Comparison of ENCODE assay signal across 1 fruit fly cellular context in genomic region chr3R:19014742-19015422, dm6.
TF ChIP-seq lines count a peak whose summit lies in the region.

No protein-coding gene starts in this region.

TF ChIP-seq in whole organism, embryonic, 481 proteins besides CTCF, POLR2A, EP300 and RAD21 (continued from another document and continues in another):
- no peak for TF ChIP-seq dan (GFP tag; IDR thresholded peaks at IDR 0.05; lab: Robert Waterston, UW)
- no peak for TF ChIP-seq al (GFP tag; IDR thresholded peaks at IDR 0.05; lab: Robert Waterston, UW)
- TF ChIP-seq HmgZ (tag; optimal IDR thresholded peaks at IDR 0.05; lab: Kevin White, UChicago) = no peak
- TF ChIP-seq psq (GFP tag; optimal IDR thresholded peaks at IDR 0.05; lab: Kevin White, UChicago) = no peak
- TF ChIP-seq CG33557 (GFP tag; optimal IDR thresholded peaks at IDR 0.05; lab: Kevin White, UChicago) = no peak
- TF ChIP-seq ATbp (GFP tag; optimal IDR thresholded peaks at IDR 0.05; lab: Kevin White, UChicago) = peak; percentile 70
- no peak for TF ChIP-seq nerfin-2 (GFP tag; IDR thresholded peaks at IDR 0.05; lab: Robert Waterston, UW; ENCODE audit: partially characterized antibody)
- TF ChIP-seq Hsf (GFP tag; optimal IDR thresholded peaks at IDR 0.05; lab: Kevin White, UChicago) = no peak
- no peak for TF ChIP-seq usp (GFP tag; optimal IDR thresholded peaks at IDR 0.05; lab: Kevin White, UChicago)
- no peak for TF ChIP-seq ssp (GFP tag; IDR thresholded peaks at IDR 0.05; lab: Robert Waterston, UW)
- no peak for TF ChIP-seq CHES-1-like (GFP tag; optimal IDR thresholded peaks at IDR 0.05; lab: Kevin White, UChicago)
- TF ChIP-seq CG10462 (GFP tag; optimal IDR thresholded peaks at IDR 0.05; lab: Kevin White, UChicago) = no peak
- TF ChIP-seq Antp (GFP tag; optimal IDR thresholded peaks at IDR 0.05; lab: Kevin White, UChicago) = no peak
- TF ChIP-seq Dad (GFP tag; optimal IDR thresholded peaks at IDR 0.05; lab: Kevin White, UChicago) = no peak
- peak; percentile 64 for TF ChIP-seq CG8388 (GFP tag; optimal IDR thresholded peaks at IDR 0.05; lab: Kevin White, UChicago)
- TF ChIP-seq Usf (GFP tag; optimal IDR thresholded peaks at IDR 0.05; lab: Kevin White, UChicago) = no peak
- TF ChIP-seq insv (GFP tag; optimal IDR thresholded peaks at IDR 0.05; lab: Kevin White, UChicago) = no peak
- no peak; the same call in 2 of the 3 replicates for TF ChIP-seq CG14050 (GFP tag; IDR thresholded peaks at IDR 0.05; lab: Robert Waterston, UW)
- no peak for TF ChIP-seq C15 (GFP tag; IDR thresholded peaks at IDR 0.05; lab: Robert Waterston, UW)
- TF ChIP-seq ind (GFP tag; optimal IDR thresholded peaks at IDR 0.05; lab: Kevin White, UChicago) = no peak
- TF ChIP-seq CG6689 (GFP tag; IDR thresholded peaks at IDR 0.05; lab: Robert Waterston, UW) = peak; percentile 65; the same call in 1 of the 2 replicates
- peak; percentile 2 for TF ChIP-seq CG5245 (GFP tag; optimal IDR thresholded peaks at IDR 0.05; lab: Kevin White, UChicago)
- peak; percentile 45; the same call in 1 of the 3 replicates for TF ChIP-seq dysf (GFP tag; IDR thresholded peaks at IDR 0.05; lab: Robert Waterston, UW)
- no peak for TF ChIP-seq CG7987 (GFP tag; optimal IDR thresholded peaks at IDR 0.05; lab: Kevin White, UChicago)
- TF ChIP-seq rib (GFP tag; IDR thresholded peaks at IDR 0.05; lab: Robert Waterston, UW) = no peak
- peak; percentile 22 for TF ChIP-seq CG15269 (tag; optimal IDR thresholded peaks at IDR 0.05; lab: Kevin White, UChicago)
- TF ChIP-seq CG3995 (GFP tag; optimal IDR thresholded peaks at IDR 0.05; lab: Kevin White, UChicago) = no peak
- TF ChIP-seq hth (optimal IDR thresholded peaks at IDR 0.05; lab: Kevin White, UChicago) = no peak
- peak; percentile 15 for TF ChIP-seq CG7556 (GFP tag; optimal IDR thresholded peaks at IDR 0.05; lab: Kevin White, UChicago)
- no peak for TF ChIP-seq MTF-1 (GFP tag; optimal IDR thresholded peaks at IDR 0.05; lab: Kevin White, UChicago; ENCODE audit: borderline replicate concordance)
- TF ChIP-seq sens-2 (GFP tag; IDR thresholded peaks at IDR 0.05; lab: Robert Waterston, UW) = no peak
- TF ChIP-seq wor (GFP tag; IDR thresholded peaks at IDR 0.05; lab: Robert Waterston, UW) = no peak
- no peak for TF ChIP-seq CG13296 (GFP tag; optimal IDR thresholded peaks at IDR 0.05; lab: Kevin White, UChicago)
- 0 out of 2 replicates have a peak, but pooled peaks have one; percentile 23 for TF ChIP-seq Awh (GFP tag; IDR thresholded peaks at IDR 0.05; lab: Robert Waterston, UW)
- TF ChIP-seq Dll (GFP tag; IDR thresholded peaks at IDR 0.05; lab: Robert Waterston, UW; ENCODE audit: partially characterized antibody) = no peak
- TF ChIP-seq her (GFP tag; optimal IDR thresholded peaks at IDR 0.05; lab: Kevin White, UChicago) = no peak
- TF ChIP-seq CG12236 (GFP tag; optimal IDR thresholded peaks at IDR 0.05; lab: Kevin White, UChicago) = no peak
- 0 out of 3 replicates have a peak, but pooled peaks have one; percentile 26 for TF ChIP-seq B-H1 (GFP tag; IDR thresholded peaks at IDR 0.05; lab: Robert Waterston, UW)
- TF ChIP-seq CG8089 (GFP tag; optimal IDR thresholded peaks at IDR 0.05; lab: Kevin White, UChicago) = no peak
- no peak for TF ChIP-seq CG14965 (GFP tag; optimal IDR thresholded peaks at IDR 0.05; lab: Kevin White, UChicago; ENCODE audit: borderline replicate concordance)
- TF ChIP-seq tgo (GFP tag; IDR thresholded peaks at IDR 0.05; lab: Robert Waterston, UW) = peak; percentile 14; the same call in 1 of the 3 replicates
- no peak for TF ChIP-seq tx (GFP tag; optimal IDR thresholded peaks at IDR 0.05; lab: Kevin White, UChicago)
- peak; percentile 37 for TF ChIP-seq CG10209 (GFP tag; optimal IDR thresholded peaks at IDR 0.05; lab: Kevin White, UChicago)
- no peak for TF ChIP-seq Bteb2 (GFP tag; optimal IDR thresholded peaks at IDR 0.05; lab: Kevin White, UChicago)
- TF ChIP-seq scrt (GFP tag; optimal IDR thresholded peaks at IDR 0.05; lab: Kevin White, UChicago) = no peak
- TF ChIP-seq esg (GFP tag; conservative IDR thresholded peaks at IDR 0.05; lab: Robert Waterston, UW) = no peak
- TF ChIP-seq Sry-δ (GFP tag; optimal IDR thresholded peaks at IDR 0.05; lab: Kevin White, UChicago) = no peak
- peak; percentile 24 for TF ChIP-seq Chrac-16 (GFP tag; optimal IDR thresholded peaks at IDR 0.05; lab: Kevin White, UChicago)
- no peak for TF ChIP-seq zfh2 (GFP tag; optimal IDR thresholded peaks at IDR 0.05; lab: Kevin White, UChicago)
- no peak for TF ChIP-seq CG16815 (GFP tag; optimal IDR thresholded peaks at IDR 0.05; lab: Kevin White, UChicago)
- no peak for TF ChIP-seq ato (GFP tag; IDR thresholded peaks at IDR 0.05; lab: Robert Waterston, UW; ENCODE audit: partially characterized antibody)
- TF ChIP-seq Vsx1 (GFP tag; optimal IDR thresholded peaks at IDR 0.05; lab: Kevin White, UChicago) = no peak
- no peak for TF ChIP-seq CG1647 (GFP tag; optimal IDR thresholded peaks at IDR 0.05; lab: Kevin White, UChicago)
- TF ChIP-seq CG4730 (GFP tag; IDR thresholded peaks at IDR 0.05; lab: Robert Waterston, UW) = 0 out of 2 replicates have a peak, but pooled peaks have one; percentile 29
- no peak for TF ChIP-seq slou (GFP tag; optimal IDR thresholded peaks at IDR 0.05; lab: Kevin White, UChicago)
- TF ChIP-seq CG6791 (GFP tag; IDR thresholded peaks at IDR 0.05; lab: Robert Waterston, UW; ENCODE audit: partially characterized antibody) = no peak
- no peak for TF ChIP-seq tna (GFP tag; IDR thresholded peaks at IDR 0.05; lab: Robert Waterston, UW; ENCODE audit: partially characterized antibody)
- peak; percentile 34; the same call in 1 of the 2 replicates for TF ChIP-seq peb (GFP tag; IDR thresholded peaks at IDR 0.05; lab: Robert Waterston, UW)
- no peak for TF ChIP-seq CG16779 (GFP tag; IDR thresholded peaks at IDR 0.05; lab: Robert Waterston, UW)
- no peak for TF ChIP-seq YL-1 (GFP tag; optimal IDR thresholded peaks at IDR 0.05; lab: Kevin White, UChicago)
- no peak for TF ChIP-seq sima (GFP tag; optimal IDR thresholded peaks at IDR 0.05; lab: Kevin White, UChicago)
- no peak for TF ChIP-seq Hmr (GFP tag; optimal IDR thresholded peaks at IDR 0.05; lab: Kevin White, UChicago)
- TF ChIP-seq CG8290 (GFP tag; optimal IDR thresholded peaks at IDR 0.05; lab: Kevin White, UChicago) = no peak
- no peak for TF ChIP-seq CG8290 (tag; optimal IDR thresholded peaks at IDR 0.05; lab: Kevin White, UChicago)
- no peak for TF ChIP-seq br (optimal IDR thresholded peaks at IDR 0.05; lab: Kevin White, UChicago)
- TF ChIP-seq pita (GFP tag; optimal IDR thresholded peaks at IDR 0.05; lab: Kevin White, UChicago) = no peak
- TF ChIP-seq gfzf (GFP tag; optimal IDR thresholded peaks at IDR 0.05; lab: Kevin White, UChicago) = no peak
- peak; percentile 20 for TF ChIP-seq CG9437 (GFP tag; optimal IDR thresholded peaks at IDR 0.05; lab: Kevin White, UChicago)
- TF ChIP-seq NC2α (GFP tag; optimal IDR thresholded peaks at IDR 0.05; lab: Kevin White, UChicago) = no peak
- TF ChIP-seq Hand (GFP tag; optimal IDR thresholded peaks at IDR 0.05; lab: Kevin White, UChicago) = no peak
- TF ChIP-seq CG3065 (GFP tag; optimal IDR thresholded peaks at IDR 0.05; lab: Kevin White, UChicago) = peak; percentile 17
- TF ChIP-seq gt (GFP tag; IDR thresholded peaks at IDR 0.05; lab: Robert Waterston, UW) = no peak
- no peak for TF ChIP-seq Hr39 (optimal IDR thresholded peaks at IDR 0.05; lab: Kevin White, UChicago)
- no peak for TF ChIP-seq luna (GFP tag; optimal IDR thresholded peaks at IDR 0.05; lab: Kevin White, UChicago)
- peak; percentile 53 for TF ChIP-seq CG17829 (tag; optimal IDR thresholded peaks at IDR 0.05; lab: Kevin White, UChicago)
- TF ChIP-seq zen (tag; optimal IDR thresholded peaks at IDR 0.05; lab: Kevin White, UChicago) = no peak
- no peak for TF ChIP-seq mam (GFP tag; optimal IDR thresholded peaks at IDR 0.05; lab: Kevin White, UChicago)
- TF ChIP-seq CG10959 (GFP tag; IDR thresholded peaks at IDR 0.05; lab: Robert Waterston, UW) = no peak
- TF ChIP-seq tup (GFP tag; optimal IDR thresholded peaks at IDR 0.05; lab: Kevin White, UChicago) = no peak
- no peak for TF ChIP-seq CG9876 (GFP tag; optimal IDR thresholded peaks at IDR 0.05; lab: Kevin White, UChicago)
- no peak for TF ChIP-seq CG8359 (GFP tag; optimal IDR thresholded peaks at IDR 0.05; lab: Kevin White, UChicago; ENCODE audit: borderline replicate concordance)
- no peak for TF ChIP-seq CG30431 (GFP tag; optimal IDR thresholded peaks at IDR 0.05; lab: Kevin White, UChicago)
- TF ChIP-seq CG14710 (tag; optimal IDR thresholded peaks at IDR 0.05; lab: Kevin White, UChicago) = peak; percentile 49
- no peak for TF ChIP-seq CG4854 (GFP tag; optimal IDR thresholded peaks at IDR 0.05; lab: Kevin White, UChicago)
- TF ChIP-seq Hr3 (GFP tag; optimal IDR thresholded peaks at IDR 0.05; lab: Kevin White, UChicago) = peak; percentile 39
- peak; percentile 66 for TF ChIP-seq CG12391 (tag; optimal IDR thresholded peaks at IDR 0.05; lab: Kevin White, UChicago)
- TF ChIP-seq sqz (GFP tag; optimal IDR thresholded peaks at IDR 0.05; lab: Kevin White, UChicago) = peak; percentile 2
- no peak for TF ChIP-seq CG11723 (GFP tag; optimal IDR thresholded peaks at IDR 0.05; lab: Kevin White, UChicago)
- no peak for TF ChIP-seq CG11398 (GFP tag; optimal IDR thresholded peaks at IDR 0.05; lab: Kevin White, UChicago)
- no peak for TF ChIP-seq kay (GFP tag; optimal IDR thresholded peaks at IDR 0.05; lab: Kevin White, UChicago)
- TF ChIP-seq slp2 (GFP tag; optimal IDR thresholded peaks at IDR 0.05; lab: Kevin White, UChicago) = no peak
- TF ChIP-seq CG2889 (GFP tag; IDR thresholded peaks at IDR 0.05; lab: Robert Waterston, UW) = no peak
- TF ChIP-seq fd102C (GFP tag; optimal IDR thresholded peaks at IDR 0.05; lab: Kevin White, UChicago) = no peak
- TF ChIP-seq PHDP (tag; optimal IDR thresholded peaks at IDR 0.05; lab: Kevin White, UChicago) = peak; percentile 37
- TF ChIP-seq Hmx (GFP tag; optimal IDR thresholded peaks at IDR 0.05; lab: Kevin White, UChicago) = no peak
- no peak for TF ChIP-seq hbn (GFP tag; IDR thresholded peaks at IDR 0.05; lab: Robert Waterston, UW; ENCODE audit: partially characterized antibody)
- 0 out of 3 replicates have a peak, but pooled peaks have one; percentile 35 for TF ChIP-seq CG11695 (GFP tag; IDR thresholded peaks at IDR 0.05; lab: Robert Waterston, UW)
- peak; percentile 16 for TF ChIP-seq abd-A (tag; optimal IDR thresholded peaks at IDR 0.05; lab: Kevin White, UChicago)
- TF ChIP-seq CG2678 (tag; optimal IDR thresholded peaks at IDR 0.05; lab: Kevin White, UChicago) = peak; percentile 57
- peak; percentile 62 for TF ChIP-seq sisA (GFP tag; IDR thresholded peaks at IDR 0.05; lab: Robert Waterston, UW)
- no peak for TF ChIP-seq Mrtf (GFP tag; IDR thresholded peaks at IDR 0.05; lab: Robert Waterston, UW)
- no peak for TF ChIP-seq Dfd (GFP tag; optimal IDR thresholded peaks at IDR 0.05; lab: Kevin White, UChicago)
- no peak for TF ChIP-seq CG11456 (GFP tag; IDR thresholded peaks at IDR 0.05; lab: Robert Waterston, UW)
- peak in 1 of 2 experiments; percentile 80 for TF ChIP-seq bsh (GFP tag; optimal IDR thresholded peaks at IDR 0.05; lab: Kevin White, UChicago)
- no peak for TF ChIP-seq CG18476 (GFP tag; optimal IDR thresholded peaks at IDR 0.05; lab: Kevin White, UChicago)
- peak; percentile 78 for TF ChIP-seq Sox102F (GFP tag; optimal IDR thresholded peaks at IDR 0.05; lab: Kevin White, UChicago)
- TF ChIP-seq Doc2 (GFP tag; IDR thresholded peaks at IDR 0.05; lab: Robert Waterston, UW) = no peak
- TF ChIP-seq CG12155 (GFP tag; optimal IDR thresholded peaks at IDR 0.05; lab: Kevin White, UChicago) = no peak
- TF ChIP-seq run (tag; optimal IDR thresholded peaks at IDR 0.05; lab: Kevin White, UChicago) = no peak
- no peak for TF ChIP-seq CG11504 (tag; optimal IDR thresholded peaks at IDR 0.05; lab: Kevin White, UChicago)
- TF ChIP-seq Ets65A (GFP tag; lab: Kevin White, UChicago) = peak; percentile 1
- peak; percentile 55 for TF ChIP-seq gsb-n (tag; optimal IDR thresholded peaks at IDR 0.05; lab: Kevin White, UChicago)
- TF ChIP-seq p53 (GFP tag; optimal IDR thresholded peaks at IDR 0.05; lab: Kevin White, UChicago) = no peak
- TF ChIP-seq Drgx (GFP tag; IDR thresholded peaks at IDR 0.05; lab: Robert Waterston, UW) = peak; percentile 66
- TF ChIP-seq maf-S (GFP tag; optimal IDR thresholded peaks at IDR 0.05; lab: Kevin White, UChicago) = no peak
- TF ChIP-seq CG15011 (GFP tag; optimal IDR thresholded peaks at IDR 0.05; lab: Kevin White, UChicago) = no peak
- TF ChIP-seq Opbp (GFP tag; IDR thresholded peaks at IDR 0.05; lab: Robert Waterston, UW; ENCODE audit: partially characterized antibody) = no peak
- TF ChIP-seq amos (GFP tag; IDR thresholded peaks at IDR 0.05; lab: Robert Waterston, UW; ENCODE audit: partially characterized antibody) = no peak
- peak; percentile 58 for TF ChIP-seq stc (GFP tag; IDR thresholded peaks at IDR 0.05; lab: Robert Waterston, UW)
- no peak for TF ChIP-seq CG12744 (GFP tag; optimal IDR thresholded peaks at IDR 0.05; lab: Kevin White, UChicago)
- no peak for TF ChIP-seq Lhr (GFP tag; optimal IDR thresholded peaks at IDR 0.05; lab: Kevin White, UChicago)
- TF ChIP-seq CG31365 (tag; optimal IDR thresholded peaks at IDR 0.05; lab: Kevin White, UChicago) = no peak
- peak; percentile 53 for TF ChIP-seq CG12769 (tag; optimal IDR thresholded peaks at IDR 0.05; lab: Kevin White, UChicago)
- TF ChIP-seq lab (GFP tag; optimal IDR thresholded peaks at IDR 0.05; lab: Kevin White, UChicago) = no peak
- TF ChIP-seq CG9727 (GFP tag; optimal IDR thresholded peaks at IDR 0.05; lab: Kevin White, UChicago) = peak; percentile 25
- 0 out of 3 replicates have a peak, but pooled peaks have one; percentile 30 for TF ChIP-seq z (GFP tag; IDR thresholded peaks at IDR 0.05; lab: Robert Waterston, UW)
- no peak for TF ChIP-seq CG15479 (GFP tag; optimal IDR thresholded peaks at IDR 0.05; lab: Kevin White, UChicago)
- TF ChIP-seq CG32772 (GFP tag; IDR thresholded peaks at IDR 0.05; lab: Robert Waterston, UW) = peak; percentile 67; the same call in 1 of the 2 replicates
- peak; percentile 65 for TF ChIP-seq CG15601 (tag; optimal IDR thresholded peaks at IDR 0.05; lab: Kevin White, UChicago)
- peak; percentile 63 for TF ChIP-seq unpg (GFP tag; optimal IDR thresholded peaks at IDR 0.05; lab: Kevin White, UChicago)
- TF ChIP-seq CG6854 (GFP tag; optimal IDR thresholded peaks at IDR 0.05; lab: Kevin White, UChicago) = no peak
- TF ChIP-seq CG10979 (tag; optimal IDR thresholded peaks at IDR 0.05; lab: Kevin White, UChicago) = peak; percentile 71
- TF ChIP-seq dm (GFP tag; optimal IDR thresholded peaks at IDR 0.05; lab: Kevin White, UChicago) = no peak
